Worm (Caenorhabditis elegans) whole organism, young adult: ENCODE data around the gene C14B1.8.

Experiments
- B0035.1 ChIP-seq: sonication (generic microtip); optimal IDR thresholded peaks from 2 replicates; lab custom pipeline; 2016; ENCODE audit warnings: missing genetic modification characterization, mild to moderate bottlenecking, missing compliant biosample characterization, missing genotype, missing genetic modification reagents
- C17E4.6 ChIP-seq: fragments of 200-800 bp; sonication (Bioruptor generic); IDR thresholded peaks from 2 replicates; pipeline ENCODE4 v1.3.6; 2022; ENCODE audit warnings: missing genetic modification reagents, missing genetic modification characterization, missing compliant biosample characterization
- F22D6.2 ChIP-seq: sonication (generic microtip); optimal IDR thresholded peaks from 2 replicates; lab custom pipeline; 2016; ENCODE audit warnings: mild to moderate bottlenecking, missing genetic modification characterization, missing compliant biosample characterization
- Y53G8AR.9 ChIP-seq: fragments of 200-800 bp; sonication (Bioruptor generic); conservative IDR thresholded peaks from 2 replicates; pipeline ENCODE4 v1.3.6; 2022; ENCODE audit warnings: missing genetic modification reagents, missing genetic modification characterization, missing compliant biosample characterization
- ama-1 ChIP-seq, 3 experiments: fragments of 150-350 bp in 1 of 3; sonication (generic microtip) in 2 of 3; optimal IDR thresholded peaks; 2 replicates each; lab custom pipeline; 2014 to 2018; ENCODE audit warnings: missing biosample characterization in 2 of 3, missing genetic modification characterization in 2 of 3, missing genetic modification reagents in 2 of 3
- ccch-3 ChIP-seq: fragments of 200-800 bp; sonication (Bioruptor generic); optimal IDR thresholded peaks from 2 replicates; lab custom pipeline; 2018; ENCODE audit warnings: mild to moderate bottlenecking, missing genetic modification characterization, missing compliant biosample characterization
- dpff-1 ChIP-seq: sonication (generic microtip); optimal IDR thresholded peaks from 2 replicates; lab custom pipeline; 2017; ENCODE audit warnings: mild to moderate bottlenecking, missing genetic modification characterization, missing compliant biosample characterization
- efl-1 ChIP-seq: fragments of 150-350 bp; optimal IDR thresholded peaks from 2 replicates; lab custom pipeline; 2014; ENCODE audit warnings: missing biosample characterization, missing genetic modification reagents, missing genetic modification characterization
- lag-1 ChIP-seq: fragments of 200-800 bp; sonication (Bioruptor generic); IDR thresholded peaks from 2 replicates; pipeline ENCODE4 v1.3.6; 2022; ENCODE audit warnings: missing genetic modification reagents, missing genetic modification characterization, missing compliant biosample characterization
- lsy-27 ChIP-seq: sonication (generic microtip); optimal IDR thresholded peaks from 2 replicates; lab custom pipeline; 2017; ENCODE audit warnings: missing genetic modification characterization, mild to moderate bottlenecking, missing compliant biosample characterization, antibody characterized with exemption, missing genotype, borderline replicate concordance; ENCODE audit not compliant: insufficient read depth
- unc-62 ChIP-seq: fragments of 150-350 bp; optimal IDR thresholded peaks from 2 replicates; lab custom pipeline; 2014; ENCODE audit warnings: missing biosample characterization, missing genetic modification reagents, missing genetic modification characterization

DNA sequence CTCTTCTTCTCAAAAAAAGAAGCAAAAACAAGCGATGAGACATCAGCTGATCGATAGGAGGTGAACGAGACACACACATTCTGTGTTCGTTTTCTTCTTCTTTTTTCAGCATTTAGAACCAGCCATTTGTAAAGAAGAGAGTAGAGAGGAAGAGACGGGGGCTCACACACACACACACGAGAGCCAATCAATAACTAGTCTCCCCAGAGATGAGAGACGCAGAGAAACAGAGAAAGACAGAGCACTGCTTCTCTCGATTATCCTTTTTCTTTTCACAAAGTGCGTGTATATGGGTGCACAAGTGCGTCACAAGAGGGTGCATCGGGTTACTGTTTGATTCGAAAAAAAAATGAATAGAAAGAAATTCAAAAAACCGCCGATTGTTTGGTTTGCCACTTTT lies 42.1 kb downstream of the C14B1.8 start:
- no peak for TF ChIP-seq Y53G8AR.9 (GFP tag; lab: Robert Waterston, UW)
- TF ChIP-seq dpff-1 (tag; lab: Kevin White, UChicago): no peak
- TF ChIP-seq ccch-3 (GFP tag; lab: Kevin White, UChicago): no peak
- TF ChIP-seq ama-1 (optimal IDR thresholded peaks at IDR 0.05; lab: Kevin White, UChicago): no peak
- no peak for TF ChIP-seq ama-1 (GFP tag; optimal IDR thresholded peaks at IDR 0.05; lab: Kevin White, UChicago)
- no peak for TF ChIP-seq lag-1 (GFP tag; lab: Robert Waterston, UW)
- TF ChIP-seq efl-1: no peak
- TF ChIP-seq B0035.1 (tag; lab: Kevin White, UChicago): no peak
- no peak for TF ChIP-seq F22D6.2
- no peak for TF ChIP-seq C17E4.6
- no peak for TF ChIP-seq unc-62
- TF ChIP-seq lsy-27 (tag; lab: Kevin White, UChicago): no peak
